Fruit fly (Drosophila melanogaster) whole organism, embryonic: ENCODE data around the gene Pp2A-29B.

Experiments used
- Atf-2 ChIP-seq: fragments of 200-800 bp; sonication (Bioruptor generic); optimal IDR thresholded peaks from 2 replicates; lab custom pipeline; 2016; ENCODE audit warnings: missing biosample characterization, missing genetic modification characterization
- CG10209 ChIP-seq: fragments of 200-800 bp; sonication (Bioruptor generic); optimal IDR thresholded peaks from 3 replicates; lab custom pipeline; 2017; ENCODE audit warnings: missing biosample characterization, mild to moderate bottlenecking, missing genetic modification characterization, missing genetic modification reagents
- CG10267 ChIP-seq: fragments of 200-800 bp; sonication (Bioruptor generic); optimal IDR thresholded peaks from 2 replicates; lab custom pipeline; 2018; ENCODE audit warnings: missing biosample characterization, mild to moderate bottlenecking, missing genetic modification characterization, moderate library complexity
- CG10431 ChIP-seq: fragments of 200-800 bp; sonication (Bioruptor generic); optimal IDR thresholded peaks from 3 replicates; lab custom pipeline; 2018; ENCODE audit warnings: missing biosample characterization, mild to moderate bottlenecking, missing genetic modification characterization
- CG14860 ChIP-seq: fragments of 200-800 bp; sonication (Bioruptor generic); IDR thresholded peaks from 3 replicates; pipeline ENCODE4 v1.3.6; 2022; ENCODE audit warnings: missing biosample characterization, missing genetic modification characterization; ENCODE audit not compliant: partially characterized antibody
- CG16815 ChIP-seq: fragments of 200-800 bp; sonication (Bioruptor generic); optimal IDR thresholded peaks from 3 replicates; lab custom pipeline; 2017; ENCODE audit warnings: missing biosample characterization, mild to moderate bottlenecking, missing genetic modification characterization
- CG17568 ChIP-seq: fragments of 200-800 bp; sonication (Bioruptor generic); optimal IDR thresholded peaks from 2 replicates; lab custom pipeline; 2018; ENCODE audit warnings: missing biosample characterization, mild to moderate bottlenecking, missing genetic modification characterization, moderate library complexity
- CG17912 ChIP-seq: fragments of 200-800 bp; sonication (Bioruptor generic); optimal IDR thresholded peaks from 2 replicates; lab custom pipeline; 2018; ENCODE audit warnings: missing biosample characterization, mild to moderate bottlenecking, missing genetic modification characterization
- CG1832 ChIP-seq: fragments of 200-800 bp; sonication (Bioruptor generic); optimal IDR thresholded peaks from 2 replicates; lab custom pipeline; 2017; ENCODE audit warnings: missing biosample characterization, mild to moderate bottlenecking, missing genetic modification characterization, inconsistent platforms
- CG2199 ChIP-seq: fragments of 200-800 bp; sonication (Bioruptor generic); IDR thresholded peaks from 3 replicates; pipeline ENCODE4 v1.3.6; 2022; ENCODE audit warnings: missing biosample characterization, missing genetic modification characterization
- CG30431 ChIP-seq: fragments of 200-800 bp; sonication (Bioruptor generic); optimal IDR thresholded peaks from 2 replicates; lab custom pipeline; 2017; ENCODE audit warnings: missing biosample characterization, missing genetic modification characterization
- CG33557 ChIP-seq: fragments of 200-800 bp; sonication (Bioruptor generic); optimal IDR thresholded peaks from 2 replicates; lab custom pipeline; 2019; ENCODE audit warnings: missing biosample characterization, mild to moderate bottlenecking, missing genetic modification characterization, moderate library complexity
- CG4424 ChIP-seq: fragments of 200-800 bp; sonication (Bioruptor generic); optimal IDR thresholded peaks from 3 replicates; lab custom pipeline; 2016; ENCODE audit warnings: missing biosample characterization, missing genetic modification characterization
- CG5953 ChIP-seq: fragments of 200-800 bp; sonication (Bioruptor generic); IDR thresholded peaks from 2 replicates; pipeline ENCODE4 v1.3.6; 2022; ENCODE audit warnings: missing biosample characterization, missing genetic modification characterization
- CG6175 ChIP-seq: fragments of 200-800 bp; sonication (Bioruptor generic); IDR thresholded peaks from 3 replicates; pipeline ENCODE4 v1.3.6; 2022; ENCODE audit warnings: missing biosample characterization, missing genetic modification characterization
- CG6791 ChIP-seq: fragments of 200-800 bp; sonication (Bioruptor generic); IDR thresholded peaks from 3 replicates; pipeline ENCODE4 v1.3.6; 2022; ENCODE audit warnings: missing biosample characterization, missing genetic modification characterization; ENCODE audit not compliant: partially characterized antibody
- CG7271 ChIP-seq: fragments of 200-800 bp; sonication (Bioruptor generic); optimal IDR thresholded peaks from 2 replicates; lab custom pipeline; 2018; ENCODE audit warnings: missing biosample characterization, mild to moderate bottlenecking, missing genetic modification characterization, moderate library complexity
- CG7357 ChIP-seq: fragments of 200-800 bp; sonication (Bioruptor generic); IDR thresholded peaks from 3 replicates; pipeline ENCODE4 v1.3.6; 2022; ENCODE audit warnings: missing biosample characterization, missing genetic modification characterization
- CG7556 ChIP-seq: fragments of 200-800 bp; sonication (Bioruptor generic); optimal IDR thresholded peaks from 2 replicates; lab custom pipeline; 2017; ENCODE audit warnings: missing biosample characterization, mild to moderate bottlenecking, missing genetic modification characterization
- CG8388 ChIP-seq: fragments of 200-800 bp; sonication (Bioruptor generic); optimal IDR thresholded peaks from 2 replicates; lab custom pipeline; 2019; ENCODE audit warnings: missing biosample characterization, mild to moderate bottlenecking, missing genetic modification characterization, moderate library complexity
- Chrac-16 ChIP-seq: fragments of 200-800 bp; sonication (Bioruptor generic); optimal IDR thresholded peaks from 3 replicates; lab custom pipeline; 2016; ENCODE audit warnings: missing biosample characterization, missing genetic modification characterization
- Dek ChIP-seq: fragments of 200-800 bp; sonication (Bioruptor generic); optimal IDR thresholded peaks from 3 replicates; lab custom pipeline; 2019; ENCODE audit warnings: missing biosample characterization, mild to moderate bottlenecking, missing genetic modification characterization, moderate library complexity
- E2f1 ChIP-seq: fragments of 200-800 bp; sonication (Bioruptor generic); IDR thresholded peaks from 2 replicates; pipeline ENCODE4 v1.3.6; 2022; ENCODE audit warnings: missing biosample characterization, missing genetic modification characterization
- Gsc ChIP-seq: fragments of 200-800 bp; sonication (Bioruptor generic); IDR thresholded peaks from 2 replicates; pipeline ENCODE4 v1.3.6; 2022; ENCODE audit warnings: missing biosample characterization, missing genetic modification characterization
- HLH54F ChIP-seq: fragments of 200-800 bp; sonication (Bioruptor generic); optimal IDR thresholded peaks from 3 replicates; lab custom pipeline; 2016; ENCODE audit warnings: missing biosample characterization, missing genetic modification characterization
- Jarid2 ChIP-seq: fragments of 200-800 bp; sonication (Bioruptor generic); optimal IDR thresholded peaks from 3 replicates; lab custom pipeline; 2017; ENCODE audit warnings: mild to moderate bottlenecking, missing biosample characterization, missing genetic modification reagents, missing genetic modification characterization
- Lpt ChIP-seq: fragments of >200 bp; optimal IDR thresholded peaks from 2 replicates; lab custom pipeline; 2018; ENCODE audit warnings: missing biosample characterization, missing genetic modification characterization
- NC2β ChIP-seq: fragments of 200-800 bp; sonication (Bioruptor generic); optimal IDR thresholded peaks from 2 replicates; lab custom pipeline; 2016; ENCODE audit warnings: missing biosample characterization, missing genetic modification characterization
- NfI ChIP-seq: fragments of 200-800 bp; sonication (Bioruptor generic); optimal IDR thresholded peaks from 3 replicates; lab custom pipeline; 2018; ENCODE audit warnings: missing biosample characterization, mild to moderate bottlenecking, missing genetic modification characterization, moderate library complexity
- Oli ChIP-seq: fragments of 200-800 bp; sonication (Bioruptor generic); optimal IDR thresholded peaks from 2 replicates; lab custom pipeline; 2018; ENCODE audit warnings: missing biosample characterization, mild to moderate bottlenecking, missing genetic modification characterization, moderate library complexity
- Ptx1 ChIP-seq: fragments of 200-800 bp; sonication (Bioruptor generic); IDR thresholded peaks from 2 replicates; pipeline ENCODE4 v1.3.6; 2022; ENCODE audit warnings: missing biosample characterization, missing genetic modification characterization
- Sox100B ChIP-seq: fragments of 200-800 bp; sonication (Bioruptor generic); optimal IDR thresholded peaks from 3 replicates; lab custom pipeline; 2018; ENCODE audit warnings: missing biosample characterization, mild to moderate bottlenecking, missing genetic modification characterization
- Spps ChIP-seq: fragments of 200-800 bp; sonication (Bioruptor generic); optimal IDR thresholded peaks from 2 replicates; lab custom pipeline; 2018; ENCODE audit warnings: missing biosample characterization, mild to moderate bottlenecking, missing genetic modification characterization
- Ssrp ChIP-seq: fragments of 200-800 bp; sonication (Bioruptor generic); optimal IDR thresholded peaks from 2 replicates; lab custom pipeline; 2018; ENCODE audit warnings: missing biosample characterization, mild to moderate bottlenecking, missing genetic modification characterization, moderate library complexity
- al ChIP-seq: fragments of 200-800 bp; sonication (Bioruptor generic); IDR thresholded peaks from 2 replicates; pipeline ENCODE4 v1.3.6; 2022; ENCODE audit warnings: missing biosample characterization, missing genetic modification characterization
- btn ChIP-seq: fragments of 200-800 bp; sonication (Bioruptor generic); optimal IDR thresholded peaks from 2 replicates; lab custom pipeline; 2016; ENCODE audit warnings: missing biosample characterization, missing genetic modification characterization
- crc ChIP-seq: fragments of 200-800 bp; sonication (Bioruptor generic); optimal IDR thresholded peaks from 2 replicates; lab custom pipeline; 2016; ENCODE audit warnings: missing biosample characterization, missing genetic modification characterization
- crp ChIP-seq, 2 experiments: fragments of 200-800 bp; sonication (Bioruptor generic); optimal IDR thresholded peaks; 2 replicates in 1 of 2; 3 replicates in 1 of 2; lab custom pipeline; 2017; ENCODE audit warnings: missing biosample characterization in 2 of 2, missing genetic modification characterization in 2 of 2, mild to moderate bottlenecking in 1 of 2, moderate library complexity in 1 of 2
- gcm2 ChIP-seq: fragments of 200-800 bp; sonication (Bioruptor generic); optimal IDR thresholded peaks from 2 replicates; lab custom pipeline; 2016; ENCODE audit warnings: missing biosample characterization, missing genetic modification characterization
- kni ChIP-seq: fragments of 200-800 bp; sonication (Bioruptor generic); optimal IDR thresholded peaks from 3 replicates; lab custom pipeline; 2017; ENCODE audit warnings: mild to moderate bottlenecking, missing biosample characterization, missing genetic modification reagents, missing genetic modification characterization
- lmd ChIP-seq: fragments of 200-800 bp; sonication (Bioruptor generic); IDR thresholded peaks from 2 replicates; pipeline ENCODE4 v1.3.6; 2022; ENCODE audit warnings: missing biosample characterization, missing genetic modification characterization
- lola ChIP-seq, 3 experiments: fragments of >200 bp in 2 of 3; fragments of 200-800 bp in 1 of 3; sonication (Bioruptor generic) in 1 of 3; optimal IDR thresholded peaks; 2 replicates each; lab custom pipeline; 2017 to 2019; ENCODE audit warnings: missing biosample characterization in 3 of 3, missing genetic modification characterization in 3 of 3, mild to moderate bottlenecking in 1 of 3, moderate library complexity in 1 of 3
- luna ChIP-seq: fragments of 200-800 bp; sonication (Bioruptor generic); optimal IDR thresholded peaks from 2 replicates; lab custom pipeline; 2016; ENCODE audit warnings: missing biosample characterization, missing genetic modification characterization
- prd ChIP-seq, 3 experiments: fragments of >200 bp in 2 of 3; fragments of 200-800 bp in 1 of 3; sonication (Bioruptor generic) in 1 of 3; optimal IDR thresholded peaks in 2 of 3; IDR thresholded peaks in 1 of 3; 2 replicates in 2 of 3; 3 replicates in 1 of 3; pipeline versions ENCODE4 v1.3.6 to Lab custom; 2017 to 2022; ENCODE audit warnings: missing biosample characterization in 1 of 3, missing genetic modification characterization in 1 of 3
- row ChIP-seq: fragments of 200-800 bp; sonication (Bioruptor generic); IDR thresholded peaks from 3 replicates; pipeline ENCODE4 v1.3.6; 2022; ENCODE audit warnings: missing biosample characterization, missing genetic modification characterization
- sens ChIP-seq: fragments of 200-800 bp; sonication (Bioruptor generic); peaks from one replicate; lab custom pipeline; 2016; ENCODE audit warnings: missing biosample characterization, missing genetic modification characterization
- sisA ChIP-seq: fragments of 200-800 bp; sonication (Bioruptor generic); IDR thresholded peaks from 2 replicates; pipeline ENCODE4 v1.3.6; 2022; ENCODE audit warnings: missing biosample characterization, missing genetic modification characterization
- tin ChIP-seq: fragments of 200-800 bp; sonication (Bioruptor generic); optimal IDR thresholded peaks from 3 replicates; lab custom pipeline; 2016; ENCODE audit warnings: missing biosample characterization, missing genetic modification characterization
- zen ChIP-seq: fragments of 200-800 bp; sonication (Bioruptor generic); optimal IDR thresholded peaks from 3 replicates; lab custom pipeline; 2018; ENCODE audit warnings: missing biosample characterization, mild to moderate bottlenecking, missing genetic modification characterization, moderate library complexity

The Pp2A-29B gene

dm6 chr2L:8361204-8361952, 4.5 kb upstream of the Pp2A-29B start (continued):
- TF ChIP-seq CG7271 (tag; lab: Kevin White, UChicago): no peak
- TF ChIP-seq CG17912 (GFP tag; lab: Kevin White, UChicago): no peak
- no peak for TF ChIP-seq CG33557
- TF ChIP-seq Dek (tag; lab: Kevin White, UChicago): no peak
- no peak for TF ChIP-seq HLH54F (GFP tag; lab: Kevin White, UChicago)
- no peak for TF ChIP-seq prd (optimal IDR thresholded peaks at IDR 0.05; lab: Kevin White, UChicago)
- TF ChIP-seq prd (GFP tag; IDR thresholded peaks at IDR 0.05; lab: Robert Waterston, UW): no peak
- no peak for TF ChIP-seq Gsc (GFP tag; lab: Robert Waterston, UW)
- TF ChIP-seq CG30431 (GFP tag; lab: Kevin White, UChicago): no peak
- peak; percentile 82 for TF ChIP-seq sens (GFP tag; lab: Kevin White, UChicago)
- no peak for TF ChIP-seq CG1832 (GFP tag; lab: Kevin White, UChicago)
- peak; percentile 3 for TF ChIP-seq CG17568 (GFP tag; lab: Kevin White, UChicago)
- TF ChIP-seq btn (GFP tag; lab: Kevin White, UChicago): no peak
- TF ChIP-seq CG14860: no peak
- no peak for TF ChIP-seq CG10431 (GFP tag; lab: Kevin White, UChicago)
- peak; percentile 17 for TF ChIP-seq Ssrp (tag; lab: Kevin White, UChicago)
- TF ChIP-seq E2f1 (GFP tag; lab: Robert Waterston, UW): no peak
- no peak for TF ChIP-seq crp (GFP tag; optimal IDR thresholded peaks at IDR 0.05; lab: Kevin White, UChicago)
- TF ChIP-seq NfI: no peak
- TF ChIP-seq crc (GFP tag; lab: Kevin White, UChicago): peak; percentile 4
- no peak for TF ChIP-seq tin (GFP tag; lab: Kevin White, UChicago)
- peak; percentile 16 for TF ChIP-seq CG10209 (GFP tag; lab: Kevin White, UChicago)
- TF ChIP-seq lola (GFP tag; optimal IDR thresholded peaks at IDR 0.05; lab: Kevin White, UChicago): no peak
- no peak for TF ChIP-seq Ptx1
- TF ChIP-seq CG16815 (GFP tag; lab: Kevin White, UChicago): peak; percentile 20
- no peak for TF ChIP-seq CG8388 (GFP tag; lab: Kevin White, UChicago)
- TF ChIP-seq Oli (tag; lab: Kevin White, UChicago): no peak
- peak; percentile 14 for TF ChIP-seq CG4424
- peak; percentile 10 for TF ChIP-seq Atf-2 (GFP tag; lab: Kevin White, UChicago)
- no peak for TF ChIP-seq lmd (GFP tag; lab: Robert Waterston, UW)
- TF ChIP-seq zen (tag; lab: Kevin White, UChicago): no peak
- TF ChIP-seq CG5953 (GFP tag; lab: Robert Waterston, UW): no peak
- TF ChIP-seq CG10267 (tag; lab: Kevin White, UChicago): peak; percentile 15
- peak; percentile 41; the same call in 2 of the 3 replicates for TF ChIP-seq row
- no peak for TF ChIP-seq Lpt
- TF ChIP-seq Chrac-16: peak; percentile 10
- no peak for TF ChIP-seq CG6791
- no peak for TF ChIP-seq gcm2 (GFP tag; lab: Kevin White, UChicago)
- TF ChIP-seq NC2β (GFP tag; lab: Kevin White, UChicago): no peak
- TF ChIP-seq luna: no peak
- TF ChIP-seq CG6175 (GFP tag; lab: Robert Waterston, UW): no peak
- no peak for TF ChIP-seq CG7357 (GFP tag; lab: Robert Waterston, UW)
- peak; percentile 10 for TF ChIP-seq Sox100B
- TF ChIP-seq Spps (tag; lab: Kevin White, UChicago): no peak
- peak; percentile 38; the same call in 1 of the 3 replicates for TF ChIP-seq CG2199 (GFP tag; lab: Robert Waterston, UW)
- peak; percentile 44; the same call in 1 of the 2 replicates for TF ChIP-seq sisA (GFP tag; lab: Robert Waterston, UW)
- no peak for TF ChIP-seq Jarid2
- no peak for TF ChIP-seq al
- TF ChIP-seq kni: peak; percentile 46
- peak; percentile 44 for TF ChIP-seq CG7556 (GFP tag; lab: Kevin White, UChicago)
